Fruit fly (Drosophila melanogaster) whole organism, larva: ENCODE data around the gene CG15332.

Source experiments
- noc ChIP-seq: fragments of 200-800 bp; sonication (Bioruptor generic); optimal IDR thresholded peaks from 3 replicates; lab custom pipeline; 2019; ENCODE audit warnings: missing biosample characterization, mild to moderate bottlenecking, missing genetic modification characterization, moderate library complexity

Gene CG15332

dm6 chrX:7955890-7956289, at the start of gene CG15332, which contains the start of gene CG15330:
TSS of gene CG15332 (minus strand) at chrX:7955990.
TSS of gene CG15330 (plus strand) at chrX:7956064.
- TF ChIP-seq noc (tag; lab: Kevin White, UChicago): no peak

- TF ChIP-seq noc (tag; lab: Kevin White, UChicago): no peak
These were observed 39.5 kb upstream of the CG15332 start, which contains the start of gene Tbh for dm6 chrX:7995171-7995747. TSS of gene Tbh (plus strand) at chrX:7995697.

- no peak for TF ChIP-seq noc (tag; lab: Kevin White, UChicago)
These were observed 30.8 kb upstream of the CG15332 start for dm6 chrX:7986551-7986950.

- TF ChIP-seq noc (tag; lab: Kevin White, UChicago): no peak
These were observed 25.0 kb upstream of the CG15332 start for dm6 chrX:7980786-7981185.

dm6 chrX:7979202-7979601, 23.4 kb upstream of the CG15332 start:
- TF ChIP-seq noc (tag; lab: Kevin White, UChicago): no peak

dm6 chrX:7978027-7978426, 22.2 kb upstream of the CG15332 start:
- TF ChIP-seq noc (tag; lab: Kevin White, UChicago): no peak

dm6 chrX:7976976-7977834, 21.4 kb upstream of the CG15332 start:
- no peak for TF ChIP-seq noc (tag; lab: Kevin White, UChicago)

- no peak for TF ChIP-seq noc (tag; lab: Kevin White, UChicago)
These were observed 19.9 kb upstream of the CG15332 start for dm6 chrX:7975516-7976257.

- TF ChIP-seq noc (tag; lab: Kevin White, UChicago): no peak
These were observed 17.6 kb upstream of the CG15332 start for dm6 chrX:7973325-7973954.

dm6 chrX:7972363-7972942, 16.7 kb upstream of the CG15332 start:
- peak; percentile 49 for TF ChIP-seq noc (tag; lab: Kevin White, UChicago)

- peak; percentile 48 for TF ChIP-seq noc (tag; lab: Kevin White, UChicago)
These were observed 14.6 kb upstream of the CG15332 start for dm6 chrX:7970396-7970795.

dm6 chrX:7969188-7969829, 13.5 kb upstream of the CG15332 start:
- TF ChIP-seq noc (tag; lab: Kevin White, UChicago): no peak

dm6 chrX:7968215-7968799, 12.5 kb upstream of the CG15332 start, which contains the start of gene sws:
TSS of gene sws (minus strand) at chrX:7968236.
- peak; percentile 20 for TF ChIP-seq noc (tag; lab: Kevin White, UChicago)

- TF ChIP-seq noc (tag; lab: Kevin White, UChicago): no peak
These were observed 12.0 kb upstream of the CG15332 start for dm6 chrX:7967848-7968143.
